Fruit fly (Drosophila melanogaster): Measurements from ENCODE around the gene ppk16.

The ppk16 gene

dm6 chr2L:9782176-9782581 is 7.3 kb upstream of the ppk16 start, which contains the start of gene IP3K1 (continued):
- no peak for TF ChIP-seq crp (GFP tag; optimal IDR thresholded peaks at IDR 0.05)
- TF ChIP-seq CG6654 (GFP tag; optimal IDR thresholded peaks at IDR 0.05) = no peak
- peak; percentile 35 for TF ChIP-seq Meics (GFP tag; optimal IDR thresholded peaks at IDR 0.05)
- TF ChIP-seq CG18619 (GFP tag; optimal IDR thresholded peaks at IDR 0.05) = no peak
- peak; percentile 71; the same call in 1 of the 2 replicates for TF ChIP-seq chm (GFP tag; IDR thresholded peaks at IDR 0.05)
- TF ChIP-seq sna (GFP tag; IDR thresholded peaks at IDR 0.05; ENCODE audit: partially characterized antibody) = peak; percentile 54
- no peak for TF ChIP-seq Abd-B (GFP tag; optimal IDR thresholded peaks at IDR 0.05)
- TF ChIP-seq slbo (GFP tag; IDR thresholded peaks at IDR 0.05) = peak; percentile 55
- no peak for TF ChIP-seq CG16813 (GFP tag; IDR thresholded peaks at IDR 0.05; ENCODE audit: partially characterized antibody)
- TF ChIP-seq CTCF (GFP tag; optimal IDR thresholded peaks at IDR 0.05) = no peak
- peak; percentile 53 for TF ChIP-seq sd (tag; optimal IDR thresholded peaks at IDR 0.05)
- TF ChIP-seq Sin3A (optimal IDR thresholded peaks at IDR 0.05) = no peak
- no peak for TF ChIP-seq CG9797 (GFP tag; optimal IDR thresholded peaks at IDR 0.05)
- TF ChIP-seq crc (GFP tag; optimal IDR thresholded peaks at IDR 0.05) = no peak
- no peak for TF ChIP-seq CG11085 (GFP tag; IDR thresholded peaks at IDR 0.05)
- TF ChIP-seq CG31365 (tag; optimal IDR thresholded peaks at IDR 0.05) = peak; percentile 24
- no peak for TF ChIP-seq eve (GFP tag; optimal IDR thresholded peaks at IDR 0.05)
- TF ChIP-seq MTF-1 (GFP tag; optimal IDR thresholded peaks at IDR 0.05; ENCODE audit: borderline replicate concordance) = peak; percentile 43
- TF ChIP-seq Hsf (GFP tag; optimal IDR thresholded peaks at IDR 0.05) = no peak
- peak; percentile 63 for TF ChIP-seq CG12071 (GFP tag; optimal IDR thresholded peaks at IDR 0.05)
- TF ChIP-seq gce (GFP tag; IDR thresholded peaks at IDR 0.05) = no peak; the same call in 2 of the 3 replicates
- peak; percentile 36 for TF ChIP-seq unpg (GFP tag; optimal IDR thresholded peaks at IDR 0.05)
- no peak for TF ChIP-seq CG10462 (GFP tag; optimal IDR thresholded peaks at IDR 0.05)
- TF ChIP-seq CG8478 (optimal IDR thresholded peaks at IDR 0.05) = no peak
- TF ChIP-seq bsh (GFP tag; optimal IDR thresholded peaks at IDR 0.05) = peak in 1 of 2 experiments; percentile 25
- peak; percentile 24 for TF ChIP-seq CG12219 (GFP tag; optimal IDR thresholded peaks at IDR 0.05)
- peak; percentile 45; the same call in 1 of the 2 replicates for TF ChIP-seq E2f2 (GFP tag; IDR thresholded peaks at IDR 0.05)
- TF ChIP-seq CG2120 (GFP tag; optimal IDR thresholded peaks at IDR 0.05) = peak; percentile 33
- TF ChIP-seq CG9215 (GFP tag; IDR thresholded peaks at IDR 0.05) = no peak
- peak; percentile 51; the same call in 1 of the 2 replicates for TF ChIP-seq hbn (GFP tag; IDR thresholded peaks at IDR 0.05; ENCODE audit: partially characterized antibody)
- no peak for TF ChIP-seq CG10321 (GFP tag; IDR thresholded peaks at IDR 0.05)
- TF ChIP-seq CG34376 (GFP tag; optimal IDR thresholded peaks at IDR 0.05) = peak; percentile 87
- TF ChIP-seq pfk (GFP tag; optimal IDR thresholded peaks at IDR 0.05) = no peak
- TF ChIP-seq CG11723 (GFP tag; optimal IDR thresholded peaks at IDR 0.05) = no peak
- TF ChIP-seq eyg (GFP tag; optimal IDR thresholded peaks at IDR 0.05) = no peak
- no peak for TF ChIP-seq Hr39 (optimal IDR thresholded peaks at IDR 0.05)
- TF ChIP-seq Rx (GFP tag; IDR thresholded peaks at IDR 0.05) = no peak
- no peak for TF ChIP-seq CG8924 (tag; optimal IDR thresholded peaks at IDR 0.05)
- peak; percentile 43 for TF ChIP-seq salm (tag; optimal IDR thresholded peaks at IDR 0.05)
- no peak for TF ChIP-seq Sox102F (GFP tag; optimal IDR thresholded peaks at IDR 0.05)
- TF ChIP-seq CG30431 (GFP tag; optimal IDR thresholded peaks at IDR 0.05) = no peak
- no peak for TF ChIP-seq org-1 (GFP tag; optimal IDR thresholded peaks at IDR 0.05)
- TF ChIP-seq CG33557 (GFP tag; optimal IDR thresholded peaks at IDR 0.05) = peak; percentile 14
- TF ChIP-seq CG10267 (tag; optimal IDR thresholded peaks at IDR 0.05) = no peak
- peak; percentile 28 for TF ChIP-seq HLH54F (GFP tag; optimal IDR thresholded peaks at IDR 0.05)
- no peak for TF ChIP-seq tll (GFP tag; optimal IDR thresholded peaks at IDR 0.05)
- no peak for TF ChIP-seq CG13424 (tag; optimal IDR thresholded peaks at IDR 0.05)
- no peak for TF ChIP-seq pan (optimal IDR thresholded peaks at IDR 0.05)
- peak in 1 of 2 experiments; percentile 46 for TF ChIP-seq pan (GFP tag; optimal IDR thresholded peaks at IDR 0.05 in 1 of 2, IDR thresholded peaks at IDR 0.05 in 1 of 2)
- no peak for TF ChIP-seq Hr78 (GFP tag; optimal IDR thresholded peaks at IDR 0.05)
- no peak for TF ChIP-seq h (optimal IDR thresholded peaks at IDR 0.05)
- no peak for TF ChIP-seq nmo (GFP tag; optimal IDR thresholded peaks at IDR 0.05)
